Worm (Caenorhabditis elegans) whole organism, young adult: ENCODE data around the gene cdf-1.

Source experiments
- B0019.2 ChIP-seq: fragments of 200-800 bp; sonication (Bioruptor generic); conservative IDR thresholded peaks from 2 replicates; pipeline ENCODE4 v1.3.6; 2022; ENCODE audit warnings: missing genetic modification reagents, missing genetic modification characterization, missing compliant biosample characterization
- B0336.3 ChIP-seq: fragments of 200-800 bp; sonication (Bioruptor generic); IDR thresholded peaks from 2 replicates; pipeline ENCODE4 v1.3.6; 2022; ENCODE audit warnings: missing genetic modification characterization, missing compliant biosample characterization
- F10E7.11 ChIP-seq: sonication (generic microtip); optimal IDR thresholded peaks from 2 replicates; lab custom pipeline; 2017; ENCODE audit warnings: mild to moderate bottlenecking, missing genetic modification characterization, moderate library complexity, missing compliant biosample characterization
- F33H1.4 ChIP-seq: fragments of 200-800 bp; sonication (Bioruptor generic); IDR thresholded peaks from 2 replicates; pipeline ENCODE4 v1.3.6; 2022; ENCODE audit warnings: missing genetic modification reagents, missing genetic modification characterization, missing compliant biosample characterization
- F49E8.2 ChIP-seq: sonication (generic microtip); optimal IDR thresholded peaks from 3 replicates; lab custom pipeline; 2017; ENCODE audit warnings: missing genetic modification characterization, mild to moderate bottlenecking, missing compliant biosample characterization, antibody characterized with exemption, moderate library complexity; ENCODE audit not compliant: insufficient read depth
- F57C9.4 ChIP-seq: sonication (generic microtip); optimal IDR thresholded peaks from 2 replicates; lab custom pipeline; 2017; ENCODE audit warnings: mild to moderate bottlenecking, missing genetic modification characterization, missing compliant biosample characterization
- Y53F4B.3 ChIP-seq: fragments of 200-800 bp; sonication (Bioruptor generic); IDR thresholded peaks from 2 replicates; pipeline ENCODE4 v1.3.6; 2022; ENCODE audit warnings: missing genetic modification reagents, missing genetic modification characterization, missing compliant biosample characterization
- athp-1 ChIP-seq: sonication (generic microtip); optimal IDR thresholded peaks from 2 replicates; lab custom pipeline; 2017; ENCODE audit warnings: mild to moderate bottlenecking, missing genetic modification characterization, missing compliant biosample characterization
- attf-6 ChIP-seq: fragments of 200-800 bp; sonication (Bioruptor generic); IDR thresholded peaks from 2 replicates; pipeline ENCODE4 v1.3.6; 2022; ENCODE audit warnings: missing genetic modification reagents, missing genetic modification characterization, missing compliant biosample characterization
- ccch-3 ChIP-seq: fragments of 200-800 bp; sonication (Bioruptor generic); optimal IDR thresholded peaks from 2 replicates; lab custom pipeline; 2018; ENCODE audit warnings: mild to moderate bottlenecking, missing genetic modification characterization, missing compliant biosample characterization
- cebp-1 ChIP-seq, 2 experiments: fragments of 200-800 bp in 1 of 2; sonication (Bioruptor generic) in 1 of 2; sonication (generic microtip) in 1 of 2; IDR thresholded peaks in 1 of 2; optimal IDR thresholded peaks in 1 of 2; 2 replicates each; pipeline versions ENCODE4 v1.3.6 to Lab custom; 2017 to 2022; ENCODE audit warnings: missing compliant biosample characterization in 2 of 2, missing genetic modification characterization in 2 of 2, mild to moderate bottlenecking in 1 of 2, missing genetic modification reagents in 1 of 2, moderate library complexity in 1 of 2
- cebp-2 ChIP-seq: fragments of 200-800 bp; sonication (Bioruptor generic); IDR thresholded peaks from 2 replicates; pipeline ENCODE4 v1.3.6; 2022; ENCODE audit warnings: missing genetic modification characterization, missing compliant biosample characterization
- ceh-100 ChIP-seq: fragments of 200-800 bp; sonication (Bioruptor generic); IDR thresholded peaks from 2 replicates; pipeline ENCODE4 v1.3.6; 2022; ENCODE audit warnings: missing genetic modification reagents, missing genetic modification characterization, missing compliant biosample characterization
- dox-1 ChIP-seq: fragments of 200-800 bp; sonication (Bioruptor generic); IDR thresholded peaks from 2 replicates; pipeline ENCODE4 v1.3.6; 2022; ENCODE audit warnings: missing genetic modification reagents, missing genetic modification characterization, missing compliant biosample characterization
- dpff-1 ChIP-seq: sonication (generic microtip); optimal IDR thresholded peaks from 2 replicates; lab custom pipeline; 2017; ENCODE audit warnings: mild to moderate bottlenecking, missing genetic modification characterization, missing compliant biosample characterization
- ets-4 ChIP-seq: fragments of 200-800 bp; sonication (Bioruptor generic); optimal IDR thresholded peaks from 2 replicates; lab custom pipeline; 2018; ENCODE audit warnings: mild to moderate bottlenecking, missing genetic modification characterization, missing compliant biosample characterization
- hmg-20 ChIP-seq: fragments of 200-800 bp; sonication (Bioruptor generic); IDR thresholded peaks from 2 replicates; pipeline ENCODE4 v1.3.6; 2022; ENCODE audit warnings: missing genetic modification reagents, missing genetic modification characterization, missing compliant biosample characterization
- let-526 ChIP-seq: fragments of 200-800 bp; sonication (Bioruptor generic); IDR thresholded peaks from 2 replicates; pipeline ENCODE4 v1.3.6; 2022; ENCODE audit warnings: missing genetic modification reagents, missing genetic modification characterization, missing compliant biosample characterization
- let-607 ChIP-seq, 2 experiments: fragments of 200-800 bp in 1 of 2; sonication (Bioruptor generic) in 1 of 2; sonication (generic microtip) in 1 of 2; optimal IDR thresholded peaks; 2 replicates each; lab custom pipeline; 2016 to 2018; ENCODE audit warnings: mild to moderate bottlenecking in 2 of 2, missing compliant biosample characterization in 2 of 2, missing genetic modification characterization in 2 of 2, moderate library complexity in 2 of 2, missing genotype in 1 of 2
- lin-35 ChIP-seq, 3 experiments: fragments of 150-350 bp in 2 of 3; sonication (generic microtip) in 1 of 3; optimal IDR thresholded peaks; 2 replicates each; lab custom pipeline; 2014 to 2018; ENCODE audit warnings: missing biosample characterization in 3 of 3, missing genetic modification characterization in 3 of 3, missing genetic modification reagents in 3 of 3
- madf-6 ChIP-seq: fragments of 200-800 bp; sonication (Bioruptor generic); IDR thresholded peaks from 2 replicates; pipeline ENCODE4 v1.3.6; 2022; ENCODE audit warnings: missing genetic modification reagents, missing genetic modification characterization, missing compliant biosample characterization
- mcd-1 ChIP-seq: fragments of 200-800 bp; sonication (Bioruptor generic); IDR thresholded peaks from 2 replicates; pipeline ENCODE4 v1.3.6; 2022; ENCODE audit warnings: missing genetic modification reagents, missing genetic modification characterization, missing compliant biosample characterization
- mel-28 ChIP-seq: sonication (generic microtip); optimal IDR thresholded peaks from 2 replicates; lab custom pipeline; 2016; ENCODE audit warnings: borderline replicate concordance, mild to moderate bottlenecking, missing genetic modification characterization, missing compliant biosample characterization
- mes-4 ChIP-seq: sonication (generic microtip); optimal IDR thresholded peaks from 2 replicates; lab custom pipeline; 2016; ENCODE audit warnings: missing genotype, missing genetic modification characterization, missing compliant biosample characterization
- nfya-2 ChIP-seq: fragments of 200-800 bp; sonication (Bioruptor generic); IDR thresholded peaks from 2 replicates; pipeline ENCODE4 v1.3.6; 2022; ENCODE audit warnings: missing genetic modification reagents, missing genetic modification characterization, missing compliant biosample characterization
- nhr-179 ChIP-seq: sonication (generic microtip); optimal IDR thresholded peaks from 2 replicates; lab custom pipeline; 2016; ENCODE audit warnings: mild to moderate bottlenecking, missing genetic modification characterization, missing compliant biosample characterization
- nhr-27 ChIP-seq: fragments of 200-800 bp; sonication (Bioruptor generic); optimal IDR thresholded peaks from 2 replicates; lab custom pipeline; 2018; ENCODE audit warnings: mild to moderate bottlenecking, missing genetic modification characterization, moderate library complexity, missing compliant biosample characterization
- nhr-80 ChIP-seq: sonication (generic microtip); optimal IDR thresholded peaks from 2 replicates; lab custom pipeline; 2016; ENCODE audit warnings: missing genetic modification characterization, missing compliant biosample characterization
- rpc-1 ChIP-seq, 2 experiments: fragments of 150-350 bp in 1 of 2; sonication (generic microtip) in 1 of 2; optimal IDR thresholded peaks; 2 replicates each; lab custom pipeline; 2014 to 2018; ENCODE audit warnings: missing biosample characterization in 1 of 2, missing genetic modification characterization in 1 of 2, missing genetic modification reagents in 1 of 2, missing genotype in 1 of 2
- sdz-38 ChIP-seq: sonication (generic microtip); optimal IDR thresholded peaks from 2 replicates; lab custom pipeline; 2016; ENCODE audit warnings: missing genotype, missing genetic modification characterization, missing compliant biosample characterization
- snpc-1.1 ChIP-seq: sonication (generic microtip); optimal IDR thresholded peaks from 2 replicates; lab custom pipeline; 2017; ENCODE audit warnings: missing genetic modification characterization, mild to moderate bottlenecking, missing compliant biosample characterization, antibody characterized with exemption, moderate library complexity, missing genotype, missing genetic modification reagents; ENCODE audit not compliant: insufficient read depth
- snpc-4 ChIP-seq, 5 experiments: fragments of 150-350 bp in 1 of 5; sonication (generic microtip) in 4 of 5; optimal IDR thresholded peaks; 2 replicates each; lab custom pipeline; 2014 to 2018; ENCODE audit warnings: missing genetic modification characterization in 5 of 5, missing biosample characterization in 3 of 5, antibody characterized with exemption in 2 of 5, mild to moderate bottlenecking in 2 of 5, missing compliant biosample characterization in 2 of 5, missing genotype in 2 of 5, moderate library complexity in 2 of 5, missing genetic modification reagents in 1 of 5
- sptf-2 ChIP-seq: fragments of 200-800 bp; sonication (Bioruptor generic); optimal IDR thresholded peaks from 2 replicates; lab custom pipeline; 2018; ENCODE audit warnings: mild to moderate bottlenecking, missing genetic modification characterization, missing compliant biosample characterization
- tbx-9 ChIP-seq: sonication (generic microtip); optimal IDR thresholded peaks from 2 replicates; lab custom pipeline; 2016; ENCODE audit warnings: borderline replicate concordance, missing genetic modification characterization, inconsistent platforms, missing compliant biosample characterization
- unc-130 ChIP-seq: sonication (generic microtip); optimal IDR thresholded peaks from 2 replicates; lab custom pipeline; 2016; ENCODE audit warnings: missing genetic modification reagents, missing genetic modification characterization, missing compliant biosample characterization
- zfh-2 ChIP-seq: fragments of 200-800 bp; sonication (Bioruptor generic); conservative IDR thresholded peaks from 2 replicates; pipeline ENCODE4 v1.3.6; 2022; ENCODE audit warnings: missing genetic modification reagents, missing genetic modification characterization, missing compliant biosample characterization
- zim-3 ChIP-seq: sonication (generic microtip); optimal IDR thresholded peaks from 2 replicates; lab custom pipeline; 2017; ENCODE audit warnings: mild to moderate bottlenecking, missing genetic modification characterization, moderate library complexity, missing compliant biosample characterization
- ztf-26 ChIP-seq: sonication (generic microtip); optimal IDR thresholded peaks from 2 replicates; lab custom pipeline; 2017; ENCODE audit warnings: missing genetic modification characterization, missing compliant biosample characterization

cdf-1 gene

DNA sequence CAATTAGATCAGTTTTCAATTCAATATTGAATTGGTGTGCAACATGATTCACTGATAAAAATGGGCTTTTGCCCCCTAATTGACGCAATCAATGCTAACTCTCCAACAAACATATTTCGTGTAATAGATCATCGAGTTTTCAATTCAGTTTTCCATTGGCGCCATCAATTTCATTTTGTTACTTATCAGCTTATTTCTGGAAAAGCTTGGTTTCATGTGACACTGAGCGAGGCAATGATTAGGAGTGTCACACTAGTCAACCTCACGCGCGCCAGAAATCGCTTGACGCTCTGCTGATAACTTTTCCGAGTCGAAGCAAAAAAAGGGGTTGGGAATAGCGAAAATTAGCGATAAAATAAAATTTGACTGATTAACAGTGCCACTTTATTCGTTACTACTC lies 13.6 kb upstream of the cdf-1 start, which contains the start of gene ets-4 (continued):
- TF ChIP-seq mcd-1: no peak
- TF ChIP-seq lin-35 (GFP tag; optimal IDR thresholded peaks at IDR 0.05; lab: Kevin White, UChicago): no peak
- TF ChIP-seq B0019.2: no peak
- TF ChIP-seq unc-130 (GFP tag; lab: Kevin White, UChicago): no peak
- no peak for TF ChIP-seq ceh-100
- no peak for TF ChIP-seq tbx-9
- TF ChIP-seq ets-4: peak; percentile 97
- TF ChIP-seq sdz-38 (tag; lab: Kevin White, UChicago): no peak
- no peak for TF ChIP-seq zim-3 (tag; lab: Kevin White, UChicago)
- TF ChIP-seq ztf-26: no peak
- no peak for TF ChIP-seq sptf-2 (GFP tag; lab: Kevin White, UChicago)
- no peak for TF ChIP-seq Y53F4B.3 (GFP tag; lab: Robert Waterston, UW)
- TF ChIP-seq cebp-2: no peak
- no peak for TF ChIP-seq snpc-1.1
- TF ChIP-seq mel-28 (tag; lab: Kevin White, UChicago): no peak
- TF ChIP-seq F57C9.4 (tag; lab: Kevin White, UChicago): no peak
- no peak for TF ChIP-seq snpc-4 (GFP tag; optimal IDR thresholded peaks at IDR 0.05; lab: Kevin White, UChicago)
- TF ChIP-seq snpc-4 (tag; optimal IDR thresholded peaks at IDR 0.05; lab: Kevin White, UChicago): peak in 1 of 4 experiments; percentile 13
- no peak for TF ChIP-seq F49E8.2 (tag; lab: Kevin White, UChicago)
- no peak for TF ChIP-seq athp-1 (tag; lab: Kevin White, UChicago)
- TF ChIP-seq F10E7.11 (tag; lab: Kevin White, UChicago): no peak
- TF ChIP-seq mes-4 (tag; lab: Kevin White, UChicago): no peak
- no peak for TF ChIP-seq madf-6 (GFP tag; lab: Robert Waterston, UW)
- TF ChIP-seq rpc-1 (optimal IDR thresholded peaks at IDR 0.05; lab: Kevin White, UChicago): no peak
- TF ChIP-seq rpc-1 (tag; optimal IDR thresholded peaks at IDR 0.05; lab: Kevin White, UChicago): no peak
- TF ChIP-seq nfya-2 (GFP tag; lab: Robert Waterston, UW): no peak
- TF ChIP-seq nhr-179 (tag; lab: Kevin White, UChicago): no peak
- no peak for TF ChIP-seq dox-1 (GFP tag; lab: Robert Waterston, UW)
- no peak for TF ChIP-seq ccch-3
- no peak for TF ChIP-seq let-526 (GFP tag; lab: Robert Waterston, UW)
- 0 out of 2 replicates have a peak, but pooled peaks have one; percentile 32 for TF ChIP-seq B0336.3 (GFP tag; lab: Robert Waterston, UW)
- TF ChIP-seq F33H1.4 (GFP tag; lab: Robert Waterston, UW): no peak
- TF ChIP-seq attf-6 (GFP tag; lab: Robert Waterston, UW): no peak
- no peak for TF ChIP-seq dpff-1
- TF ChIP-seq nhr-27 (tag; lab: Kevin White, UChicago): no peak

DNA sequence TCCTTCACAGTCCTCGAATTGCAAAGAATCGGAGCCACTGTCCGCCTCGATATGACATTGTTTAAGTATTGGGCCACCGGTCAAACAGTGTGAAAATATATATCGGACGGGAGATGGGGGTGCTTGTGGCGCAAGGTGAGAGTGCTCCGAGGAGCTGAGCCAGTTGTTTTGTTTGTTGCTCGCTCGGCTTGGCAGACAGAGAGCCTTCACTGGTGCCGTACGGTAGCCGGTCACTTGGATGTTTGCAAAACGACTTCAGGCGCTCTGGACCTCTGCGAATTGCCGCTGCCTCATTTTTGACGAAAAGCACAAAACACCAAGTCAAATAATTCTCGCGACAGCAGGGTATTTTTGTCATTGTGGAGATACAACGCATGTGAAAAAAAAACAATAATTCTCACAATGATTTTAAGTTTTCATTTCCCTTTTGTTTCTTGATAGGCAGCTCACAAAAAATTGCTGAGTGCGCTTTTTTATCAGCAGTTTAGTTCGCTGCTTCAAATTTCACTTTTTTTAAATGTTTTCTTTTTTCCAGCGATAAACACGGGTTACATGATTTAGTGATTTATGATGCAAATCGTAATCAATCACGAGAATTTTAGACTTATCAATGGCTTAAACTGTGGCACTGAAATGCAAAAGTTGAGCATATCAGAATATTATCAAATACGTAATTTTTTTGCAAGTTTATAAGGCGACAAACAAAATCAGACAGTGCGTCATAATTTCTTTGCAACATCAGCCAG lies 12.3 kb upstream of the cdf-1 start:
- TF ChIP-seq hmg-20 (GFP tag; lab: Robert Waterston, UW): no peak
- peak in 1 of 2 experiments; percentile 46 for TF ChIP-seq let-607 (tag; optimal IDR thresholded peaks at IDR 0.05; lab: Kevin White, UChicago)
- TF ChIP-seq nhr-80: peak; percentile 81
- TF ChIP-seq cebp-1 (GFP tag; IDR thresholded peaks at IDR 0.05; lab: Robert Waterston, UW): no peak
- TF ChIP-seq cebp-1 (tag; optimal IDR thresholded peaks at IDR 0.05; lab: Kevin White, UChicago): peak; percentile 32
- TF ChIP-seq zfh-2 (GFP tag; lab: Robert Waterston, UW): peak; percentile 74
- no peak for TF ChIP-seq nfya-2 (GFP tag; lab: Robert Waterston, UW)
